Worm (Caenorhabditis elegans): ENCODE data around the gene znf-782.
A peak's percentile ranks its signal among the peaks of the same experiment; 100 is the strongest.

The znf-782 gene

ce11 chrIV:1093870-1094564 lies 26.7 kb upstream of the znf-782 start, which contains the start of the genes cct-8 and Y55F3AR.2 (continued):
- TF ChIP-seq nhr-90 (tag; optimal IDR thresholded peaks at IDR 0.05; ENCODE audit: poor library complexity), result peak; percentile 97
- TF ChIP-seq alr-1 (tag; optimal IDR thresholded peaks at IDR 0.05; ENCODE audit: borderline replicate concordance), result no peak
- peak; percentile 100 for TF ChIP-seq C04F5.9 (tag; optimal IDR thresholded peaks at IDR 0.05)
- TF ChIP-seq nhr-77 (tag; optimal IDR thresholded peaks at IDR 0.05), result peak; percentile 91
- peak; percentile 93 for TF ChIP-seq fkh-10 (GFP tag; optimal IDR thresholded peaks at IDR 0.05)
- peak; percentile 92 for TF ChIP-seq lin-15B (tag; optimal IDR thresholded peaks at IDR 0.05)
- TF ChIP-seq snpc-4 (tag; optimal IDR thresholded peaks at IDR 0.05), result peak; percentile 90
- TF ChIP-seq lin-13 (GFP tag; optimal IDR thresholded peaks at IDR 0.05), result peak; percentile 96
- TF ChIP-seq C34B4.2 (tag; optimal IDR thresholded peaks at IDR 0.05), result peak; percentile 97
- peak; percentile 98 for TF ChIP-seq ceh-8 (GFP tag; optimal IDR thresholded peaks at IDR 0.05)
- TF ChIP-seq grh-1 (GFP tag; IDR thresholded peaks at IDR 0.05), result peak; percentile 99
- TF ChIP-seq mep-1 (tag; optimal IDR thresholded peaks at IDR 0.05), result peak; percentile 97
- TF ChIP-seq isw-1 (GFP tag; IDR thresholded peaks at IDR 0.05), result peak; percentile 99
- peak; percentile 91 for TF ChIP-seq mef-2 (tag; optimal IDR thresholded peaks at IDR 0.05)
- TF ChIP-seq nhr-84 (tag; optimal IDR thresholded peaks at IDR 0.05), result peak; percentile 24
- TF ChIP-seq hpl-2 (GFP tag; optimal IDR thresholded peaks at IDR 0.05), result peak; percentile 92
- TF ChIP-seq jun-1 (tag; optimal IDR thresholded peaks at IDR 0.05), result peak; percentile 98
- peak; percentile 97 for TF ChIP-seq irx-1 (tag; optimal IDR thresholded peaks at IDR 0.05)
- peak; percentile 98 for TF ChIP-seq unc-86 (tag; optimal IDR thresholded peaks at IDR 0.05)
- TF ChIP-seq nhr-12 (tag; optimal IDR thresholded peaks at IDR 0.05), result peak; percentile 75
- TF ChIP-seq ets-5 (GFP tag; IDR thresholded peaks at IDR 0.05), result no peak
- peak; percentile 99 for TF ChIP-seq nhr-47 (tag; optimal IDR thresholded peaks at IDR 0.05)
- peak; percentile 99 for TF ChIP-seq fkh-8 (tag; optimal IDR thresholded peaks at IDR 0.05)
- TF ChIP-seq elt-3 (tag; optimal IDR thresholded peaks at IDR 0.05), result peak in 3 of 6 experiments; percentile 36 to 95 (median 91)
- TF ChIP-seq lin-14 (GFP tag; optimal IDR thresholded peaks at IDR 0.05), result peak; percentile 97
- peak; percentile 100 for TF ChIP-seq lsy-2 (tag; optimal IDR thresholded peaks at IDR 0.05)
- peak; percentile 92 for TF ChIP-seq unc-130 (tag; optimal IDR thresholded peaks at IDR 0.05)
- TF ChIP-seq mdl-1 (tag; optimal IDR thresholded peaks at IDR 0.05), result peak in 1 of 2 experiments; percentile 87
- TF ChIP-seq sox-4 (tag; optimal IDR thresholded peaks at IDR 0.05), result peak; percentile 92
- no peak for TF ChIP-seq sptf-1 (tag; optimal IDR thresholded peaks at IDR 0.05)
- peak; percentile 81 for TF ChIP-seq ama-1 (optimal IDR thresholded peaks at IDR 0.05)
- peak; percentile 93 for TF ChIP-seq skn-1 (tag; optimal IDR thresholded peaks at IDR 0.05)
- peak; percentile 89 for TF ChIP-seq efl-3 (GFP tag; optimal IDR thresholded peaks at IDR 0.05)
- peak; percentile 60 for TF ChIP-seq aha-1 (tag; optimal IDR thresholded peaks at IDR 0.05)
- no peak for TF ChIP-seq pqm-1 (tag; optimal IDR thresholded peaks at IDR 0.05)
- no peak for TF ChIP-seq pag-3 (tag; optimal IDR thresholded peaks at IDR 0.05; ENCODE audit: borderline replicate concordance, insufficient read depth)
- peak; percentile 89 to 93 for TF ChIP-seq lin-35 (GFP tag; optimal IDR thresholded peaks at IDR 0.05)
- peak; percentile 20 for TF ChIP-seq unc-62 (GFP tag; optimal IDR thresholded peaks at IDR 0.05)
- peak; percentile 87 for TF ChIP-seq unc-98 (GFP tag; IDR thresholded peaks at IDR 0.05)
- peak; percentile 96 for TF ChIP-seq egl-13 (tag; optimal IDR thresholded peaks at IDR 0.05)
- TF ChIP-seq fkh-4 (tag; optimal IDR thresholded peaks at IDR 0.05; ENCODE audit: borderline replicate concordance), result peak; percentile 89
- TF ChIP-seq C16A3.4 (tag; optimal IDR thresholded peaks at IDR 0.05), result peak; percentile 96
- peak; percentile 99 for TF ChIP-seq nhr-19 (GFP tag; conservative IDR thresholded peaks at IDR 0.05)
- TF ChIP-seq elt-2 (tag; optimal IDR thresholded peaks at IDR 0.05), result peak; percentile 93
- peak; percentile 97 for TF ChIP-seq xbp-1 (tag; optimal IDR thresholded peaks at IDR 0.05)
- peak; percentile 98 for TF ChIP-seq lin-39 (tag; optimal IDR thresholded peaks at IDR 0.05)
- peak; percentile 98 for TF ChIP-seq nhr-71 (tag; optimal IDR thresholded peaks at IDR 0.05)
- TF ChIP-seq egl-27 (tag; optimal IDR thresholded peaks at IDR 0.05), result peak in 1 of 2 experiments; percentile 22
- peak; percentile 90 to 92 (median 90) for TF ChIP-seq dpl-1 (GFP tag; optimal IDR thresholded peaks at IDR 0.05)
- peak; percentile 78 for TF ChIP-seq nhr-237 (tag; optimal IDR thresholded peaks at IDR 0.05)
- TF ChIP-seq nhr-28 (tag; optimal IDR thresholded peaks at IDR 0.05), result peak; percentile 23

Measured in whole organism, L1 larva.